Fruit fly (Drosophila melanogaster) S2 (cell line): ENCODE data around the gene CG10646.

Experiments used
- CG8478 ChIP-seq: fragments of >200 bp; optimal IDR thresholded peaks from 2 replicates; lab custom pipeline; 2018
- CTCF ChIP-seq, 2 experiments: fragments of >200 bp; optimal IDR thresholded peaks; 2 replicates each; lab custom pipeline; 2018

- TF ChIP-seq CTCF (optimal IDR thresholded peaks at IDR 0.05; lab: Kevin White, UChicago): no peak
- no peak for TF ChIP-seq CG8478 (lab: Kevin White, UChicago)
Observed at dm6 chr3L:12453529-12453928, 50.2 kb downstream of the CG10646 start.
